Worm (Caenorhabditis elegans): ENCODE measurements around the gene zmp-6.

- TF ChIP-seq unc-62 (GFP tag; optimal IDR thresholded peaks at IDR 0.05) (no peak), dpl-1 (GFP tag; optimal IDR thresholded peaks at IDR 0.05) (no peak), fos-1 (tag; optimal IDR thresholded peaks at IDR 0.05) (no peak), elt-2 (tag; optimal IDR thresholded peaks at IDR 0.05) (no peak), nhr-237 (tag; optimal IDR thresholded peaks at IDR 0.05) (no peak), snpc-4 (tag; optimal IDR thresholded peaks at IDR 0.05) (no peak), mep-1 (tag; optimal IDR thresholded peaks at IDR 0.05) (no peak)
These were observed 37.9 kb downstream of the zmp-6 start, which contains the start of gene R151.2 for ce11 chrIII:7209721-7210120.

Data from whole organism, L1 larva.